Fruit fly (Drosophila melanogaster) whole organism, embryonic: ENCODE measurements around the gene CG14258.
A peak's percentile ranks its signal among the peaks of the same experiment; 100 is the strongest.

Experiments used
- Adf1 ChIP-seq: fragments of 200-800 bp; sonication (Bioruptor generic); IDR thresholded peaks from 2 replicates; pipeline ENCODE4 v1.3.6; 2022; ENCODE audit warnings: missing biosample characterization, missing genetic modification characterization
- CG10366 ChIP-seq: fragments of 200-800 bp; sonication (Bioruptor generic); IDR thresholded peaks from 2 replicates; pipeline ENCODE4 v1.3.6; 2022; ENCODE audit warnings: missing biosample characterization, missing genetic modification characterization
- CG10959 ChIP-seq: fragments of 200-800 bp; sonication (Bioruptor generic); IDR thresholded peaks from 2 replicates; pipeline ENCODE4 v1.3.6; 2022; ENCODE audit warnings: missing biosample characterization, missing genetic modification characterization
- CG11723 ChIP-seq: fragments of 200-800 bp; sonication (Bioruptor generic); optimal IDR thresholded peaks from 2 replicates; lab custom pipeline; 2017; ENCODE audit warnings: missing biosample characterization, mild to moderate bottlenecking, missing genetic modification characterization
- CG13123 ChIP-seq: fragments of 200-800 bp; sonication (Bioruptor generic); optimal IDR thresholded peaks from 2 replicates; lab custom pipeline; 2016; ENCODE audit warnings: missing biosample characterization, missing genetic modification characterization
- CG14441 ChIP-seq: fragments of 200-800 bp; sonication (Bioruptor generic); IDR thresholded peaks from 2 replicates; pipeline ENCODE4 v1.3.6; 2022; ENCODE audit warnings: missing biosample characterization, missing genetic modification characterization
- CG15011 ChIP-seq: fragments of 200-800 bp; sonication (Bioruptor generic); optimal IDR thresholded peaks from 3 replicates; lab custom pipeline; 2018; ENCODE audit warnings: missing biosample characterization, mild to moderate bottlenecking, missing genetic modification characterization
- CG15073 ChIP-seq: fragments of 200-800 bp; sonication (Bioruptor generic); optimal IDR thresholded peaks from 2 replicates; lab custom pipeline; 2016; ENCODE audit warnings: missing biosample characterization, missing genetic modification characterization
- CG15514 ChIP-seq: fragments of 200-800 bp; sonication (Bioruptor generic); optimal IDR thresholded peaks from 3 replicates; lab custom pipeline; 2017; ENCODE audit warnings: missing biosample characterization, missing genetic modification characterization, mild to moderate bottlenecking, moderate library complexity, missing genetic modification reagents
- CG1832 ChIP-seq: fragments of 200-800 bp; sonication (Bioruptor generic); optimal IDR thresholded peaks from 2 replicates; lab custom pipeline; 2017; ENCODE audit warnings: missing biosample characterization, mild to moderate bottlenecking, missing genetic modification characterization, inconsistent platforms
- CG31224 ChIP-seq: fragments of 200-800 bp; sonication (Bioruptor generic); IDR thresholded peaks from 2 replicates; pipeline ENCODE4 v1.3.6; 2022; ENCODE audit warnings: missing biosample characterization, missing genetic modification characterization
- CG32532 ChIP-seq: fragments of 200-800 bp; sonication (Bioruptor generic); IDR thresholded peaks from 2 replicates; pipeline ENCODE4 v1.3.6; 2022; ENCODE audit warnings: missing biosample characterization, missing genetic modification characterization
- CG4282 ChIP-seq: fragments of 200-800 bp; sonication (Bioruptor generic); optimal IDR thresholded peaks from 2 replicates; lab custom pipeline; 2016; ENCODE audit warnings: missing biosample characterization, missing genetic modification characterization
- CG4820 ChIP-seq: fragments of 200-800 bp; sonication (Bioruptor generic); optimal IDR thresholded peaks from 3 replicates; lab custom pipeline; 2016; ENCODE audit warnings: missing biosample characterization, missing genetic modification characterization
- CG5245 ChIP-seq: fragments of 200-800 bp; sonication (Bioruptor generic); optimal IDR thresholded peaks from 3 replicates; lab custom pipeline; 2016; ENCODE audit warnings: missing biosample characterization, missing genetic modification characterization
- CG5953 ChIP-seq: fragments of 200-800 bp; sonication (Bioruptor generic); IDR thresholded peaks from 2 replicates; pipeline ENCODE4 v1.3.6; 2022; ENCODE audit warnings: missing biosample characterization, missing genetic modification characterization
- CG7357 ChIP-seq: fragments of 200-800 bp; sonication (Bioruptor generic); IDR thresholded peaks from 3 replicates; pipeline ENCODE4 v1.3.6; 2022; ENCODE audit warnings: missing biosample characterization, missing genetic modification characterization
- Camta ChIP-seq: fragments of 200-800 bp; sonication (Bioruptor generic); optimal IDR thresholded peaks from 2 replicates; lab custom pipeline; 2016; ENCODE audit warnings: missing biosample characterization, missing genetic modification characterization
- D19A ChIP-seq: fragments of 200-800 bp; optimal IDR thresholded peaks from 3 replicates; lab custom pipeline; 2019; ENCODE audit warnings: missing biosample characterization, mild to moderate bottlenecking, missing genetic modification characterization, moderate library complexity
- Dip3 ChIP-seq: fragments of 200-800 bp; sonication (Bioruptor generic); optimal IDR thresholded peaks from 3 replicates; lab custom pipeline; 2016; ENCODE audit warnings: missing biosample characterization, missing genetic modification characterization
- Dll ChIP-seq: fragments of 200-800 bp; sonication (Bioruptor generic); IDR thresholded peaks from 4 replicates; pipeline ENCODE4 v1.3.6; 2022; ENCODE audit warnings: missing biosample characterization, missing genetic modification characterization; ENCODE audit not compliant: partially characterized antibody
- Drgx ChIP-seq: fragments of 200-800 bp; sonication (Bioruptor generic); IDR thresholded peaks from 2 replicates; pipeline ENCODE4 v1.3.6; 2022; ENCODE audit warnings: missing biosample characterization, missing genetic modification characterization
- E2f2 ChIP-seq: fragments of 200-800 bp; sonication (Bioruptor generic); IDR thresholded peaks from 2 replicates; pipeline ENCODE4 v1.3.6; 2022; ENCODE audit warnings: missing biosample characterization, missing genetic modification characterization
- H15 ChIP-seq: fragments of 200-800 bp; sonication (Bioruptor generic); IDR thresholded peaks from 3 replicates; pipeline ENCODE4 v1.3.6; 2022; ENCODE audit warnings: missing biosample characterization, missing genetic modification characterization
- H2.0 ChIP-seq: fragments of 200-800 bp; sonication (Bioruptor generic); IDR thresholded peaks from 2 replicates; pipeline ENCODE4 v1.3.6; 2022; ENCODE audit warnings: missing biosample characterization, missing genetic modification characterization
- Mes4 ChIP-seq: fragments of 200-800 bp; sonication (Bioruptor generic); optimal IDR thresholded peaks from 2 replicates; lab custom pipeline; 2016; ENCODE audit warnings: missing biosample characterization, missing genetic modification characterization
- Nf-YC ChIP-seq: fragments of 200-800 bp; optimal IDR thresholded peaks from 3 replicates; lab custom pipeline; 2019; ENCODE audit warnings: missing biosample characterization, mild to moderate bottlenecking, missing genetic modification characterization, moderate library complexity
- Ptx1 ChIP-seq: fragments of 200-800 bp; sonication (Bioruptor generic); IDR thresholded peaks from 2 replicates; pipeline ENCODE4 v1.3.6; 2022; ENCODE audit warnings: missing biosample characterization, missing genetic modification characterization
- Ravus ChIP-seq: fragments of 200-800 bp; sonication (Bioruptor generic); IDR thresholded peaks from 2 replicates; pipeline ENCODE4 v1.3.6; 2022; ENCODE audit warnings: missing biosample characterization, missing genetic modification characterization
- al ChIP-seq: fragments of 200-800 bp; sonication (Bioruptor generic); IDR thresholded peaks from 2 replicates; pipeline ENCODE4 v1.3.6; 2022; ENCODE audit warnings: missing biosample characterization, missing genetic modification characterization
- ase ChIP-seq: fragments of 200-800 bp; sonication (Bioruptor generic); IDR thresholded peaks from 3 replicates; pipeline ENCODE4 v1.3.6; 2022; ENCODE audit warnings: missing biosample characterization, missing genetic modification characterization
- br ChIP-seq: fragments of >200 bp; optimal IDR thresholded peaks from 2 replicates; lab custom pipeline; 2017
- caup ChIP-seq: fragments of 200-800 bp; sonication (Bioruptor generic); optimal IDR thresholded peaks from 3 replicates; lab custom pipeline; 2017; ENCODE audit warnings: missing biosample characterization, mild to moderate bottlenecking, missing genetic modification characterization, moderate library complexity; ENCODE audit not compliant: severe bottlenecking
- ci ChIP-seq: fragments of 200-800 bp; sonication (Bioruptor generic); IDR thresholded peaks from 3 replicates; pipeline ENCODE4 v1.3.6; 2022; ENCODE audit warnings: missing biosample characterization, missing genetic modification characterization
- crc ChIP-seq: fragments of 200-800 bp; sonication (Bioruptor generic); optimal IDR thresholded peaks from 2 replicates; lab custom pipeline; 2016; ENCODE audit warnings: missing biosample characterization, missing genetic modification characterization
- crol ChIP-seq: fragments of 200-800 bp; sonication (Bioruptor generic); IDR thresholded peaks from 2 replicates; pipeline ENCODE4 v1.3.6; 2022; ENCODE audit warnings: missing biosample characterization, missing genetic modification characterization
- eve ChIP-seq, 2 experiments: fragments of >200 bp; optimal IDR thresholded peaks; 2 replicates each; lab custom pipeline; 2017; ENCODE audit warnings: missing biosample characterization in 2 of 2, missing genetic modification characterization in 2 of 2
- eyg ChIP-seq: fragments of 200-800 bp; sonication (Bioruptor generic); optimal IDR thresholded peaks from 3 replicates; lab custom pipeline; 2016; ENCODE audit warnings: missing biosample characterization, missing genetic modification characterization
- insv ChIP-seq, 2 experiments: fragments of 200-800 bp; sonication (Bioruptor generic); optimal IDR thresholded peaks; 3 replicates each; lab custom pipeline; 2016 to 2018; ENCODE audit warnings: missing biosample characterization in 2 of 2, missing genetic modification characterization in 2 of 2
- pnt ChIP-seq: fragments of 200-800 bp; sonication (Bioruptor generic); optimal IDR thresholded peaks from 3 replicates; lab custom pipeline; 2016; ENCODE audit warnings: missing biosample characterization, missing genetic modification characterization
- sc ChIP-seq, 3 experiments: fragments of >200 bp in 2 of 3; fragments of 200-800 bp in 1 of 3; sonication (Bioruptor generic) in 1 of 3; optimal IDR thresholded peaks; 2 replicates in 2 of 3; 3 replicates in 1 of 3; lab custom pipeline; 2017; ENCODE audit warnings: mild to moderate bottlenecking in 1 of 3, missing biosample characterization in 1 of 3, missing genetic modification characterization in 1 of 3, missing genetic modification reagents in 1 of 3
- scrt ChIP-seq: fragments of 200-800 bp; sonication (Bioruptor generic); optimal IDR thresholded peaks from 2 replicates; lab custom pipeline; 2018; ENCODE audit warnings: missing biosample characterization, mild to moderate bottlenecking, missing genetic modification characterization, moderate library complexity
- sd ChIP-seq: fragments of 200-800 bp; sonication (Bioruptor generic); optimal IDR thresholded peaks from 3 replicates; lab custom pipeline; 2018; ENCODE audit warnings: missing biosample characterization, mild to moderate bottlenecking, missing genetic modification characterization, moderate library complexity
- seq ChIP-seq: fragments of 200-800 bp; sonication (Bioruptor generic); IDR thresholded peaks from 2 replicates; pipeline ENCODE4 v1.3.6; 2022; ENCODE audit warnings: missing biosample characterization, missing genetic modification characterization
- sim ChIP-seq: fragments of 200-800 bp; sonication (Bioruptor generic); IDR thresholded peaks from 2 replicates; pipeline ENCODE4 v1.3.6; 2022; ENCODE audit warnings: missing biosample characterization, missing genetic modification characterization
- sob ChIP-seq: fragments of 200-800 bp; sonication (Bioruptor generic); IDR thresholded peaks from 2 replicates; pipeline ENCODE4 v1.3.6; 2022; ENCODE audit warnings: missing biosample characterization, missing genetic modification characterization
- tx ChIP-seq: fragments of 200-800 bp; sonication (Bioruptor generic); optimal IDR thresholded peaks from 2 replicates; lab custom pipeline; 2016; ENCODE audit warnings: missing biosample characterization, missing genetic modification characterization
- vnd ChIP-seq: fragments of 200-800 bp; sonication (Bioruptor generic); IDR thresholded peaks from 3 replicates; pipeline ENCODE4 v1.3.6; 2022; ENCODE audit warnings: missing biosample characterization, missing genetic modification characterization; ENCODE audit not compliant: partially characterized antibody
- wdn ChIP-seq: fragments of 200-800 bp; sonication (Bioruptor generic); IDR thresholded peaks from 2 replicates; pipeline ENCODE4 v1.3.6; 2022; ENCODE audit warnings: missing biosample characterization, missing genetic modification characterization

CG14258 gene

DNA sequence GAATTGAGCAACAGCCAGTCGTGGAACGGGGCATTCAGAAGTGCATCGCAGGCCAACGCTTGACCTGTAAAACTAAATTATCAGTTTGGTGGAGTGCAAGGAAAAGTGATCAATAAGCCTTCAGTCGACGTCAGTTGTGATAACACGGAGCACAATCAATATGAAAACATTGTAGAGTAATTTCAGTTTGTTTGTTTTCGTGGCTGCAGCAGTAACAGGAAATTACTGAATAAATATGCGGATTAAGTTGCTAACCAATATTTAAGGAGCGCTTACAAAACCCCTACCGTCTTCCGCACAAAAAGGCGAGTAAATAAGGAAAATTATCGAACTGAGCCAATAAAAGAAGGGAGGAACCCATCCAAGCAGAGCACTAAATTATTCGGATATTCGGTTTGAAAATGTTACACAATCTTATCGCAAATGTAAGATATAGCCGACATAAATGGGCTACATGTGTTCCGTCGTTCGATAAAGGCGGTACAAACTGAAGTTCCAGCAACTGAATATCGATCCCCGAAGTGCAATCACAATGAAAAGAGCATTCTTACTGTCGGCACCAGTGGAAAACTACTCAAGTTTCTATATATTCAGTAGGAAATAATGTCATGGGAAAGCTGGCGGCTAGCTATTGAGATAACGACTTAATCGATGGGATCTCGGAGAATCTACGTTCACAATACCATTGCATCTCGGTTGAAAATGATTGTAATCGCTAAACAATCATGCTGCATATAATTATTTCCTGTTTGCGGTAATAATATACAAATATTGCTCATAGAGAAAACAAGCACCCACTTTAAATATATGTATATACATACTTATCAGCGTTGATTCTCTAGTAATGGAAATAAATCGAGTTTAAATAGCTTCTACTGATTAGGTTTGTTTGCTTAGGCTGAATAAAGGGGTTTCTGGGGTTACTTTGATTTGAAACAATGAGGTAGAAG, 43.0 kb downstream of the CG14258 start (continued):
- TF ChIP-seq CG4282 (no peak), CG15514 (peak; percentile 41), br (no peak), Adf1 (GFP tag; lab: Robert Waterston, UW) (no peak), H2.0 (GFP tag; lab: Robert Waterston, UW) (no peak), Nf-YC (tag; lab: Kevin White, UChicago) (no peak), wdn (GFP tag; lab: Robert Waterston, UW) (no peak), CG5953 (peak; percentile 69), H15 (no peak), Mes4 (GFP tag; lab: Kevin White, UChicago) (peak; percentile 71), pnt (GFP tag; lab: Kevin White, UChicago) (peak; percentile 59), CG10366 (GFP tag; lab: Robert Waterston, UW) (0 out of 2 replicates have a peak, but pooled peaks have one; percentile 12), Ptx1 (GFP tag; lab: Robert Waterston, UW) (peak; percentile 52), CG31224 (GFP tag; lab: Robert Waterston, UW) (no peak), ci (GFP tag; lab: Robert Waterston, UW) (peak; percentile 85), sob (0 out of 2 replicates have a peak, but pooled peaks have one; percentile 44), Dll (GFP tag; lab: Robert Waterston, UW) (no peak), eve (GFP tag; optimal IDR thresholded peaks at IDR 0.05; lab: Kevin White, UChicago) (peak in 1 of 2 experiments; percentile 73), crc (GFP tag; lab: Kevin White, UChicago) (peak; percentile 32), CG4820 (GFP tag; lab: Kevin White, UChicago) (peak; percentile 36), sim (GFP tag; lab: Robert Waterston, UW) (peak; percentile 62; the same call in 1 of the 2 replicates), sc (optimal IDR thresholded peaks at IDR 0.05; lab: Kevin White, UChicago) (no peak), sc (GFP tag; optimal IDR thresholded peaks at IDR 0.05; lab: Kevin White, UChicago) (peak; percentile 75), CG15011 (GFP tag; lab: Kevin White, UChicago) (peak; percentile 71), D19A (tag; lab: Kevin White, UChicago) (peak; percentile 69), Drgx (GFP tag; lab: Robert Waterston, UW) (no peak), CG1832 (GFP tag; lab: Kevin White, UChicago) (no peak), al (GFP tag; lab: Robert Waterston, UW) (no peak), ase (no peak), caup (GFP tag; lab: Kevin White, UChicago) (peak; percentile 71), CG7357 (GFP tag; lab: Robert Waterston, UW) (no peak), eyg (GFP tag; lab: Kevin White, UChicago) (peak; percentile 46), sd (tag; lab: Kevin White, UChicago) (no peak), scrt (GFP tag; lab: Kevin White, UChicago) (peak; percentile 24), seq (GFP tag; lab: Robert Waterston, UW) (peak; percentile 73), E2f2 (GFP tag; lab: Robert Waterston, UW) (peak; percentile 43; the same call in 1 of the 2 replicates), CG32532 (GFP tag; lab: Robert Waterston, UW) (no peak), vnd (GFP tag; lab: Robert Waterston, UW) (no peak), CG5245 (GFP tag; lab: Kevin White, UChicago) (peak; percentile 53), insv (GFP tag; optimal IDR thresholded peaks at IDR 0.05; lab: Kevin White, UChicago) (peak in 1 of 2 experiments; percentile 2), Camta (GFP tag; lab: Kevin White, UChicago) (peak; percentile 71), CG10959 (peak; percentile 50; the same call in 1 of the 2 replicates), Ravus (GFP tag; lab: Robert Waterston, UW) (no peak), crol (GFP tag; lab: Robert Waterston, UW) (no peak), CG15073 (GFP tag; lab: Kevin White, UChicago) (no peak), Dip3 (GFP tag; lab: Kevin White, UChicago) (no peak), CG14441 (GFP tag; lab: Robert Waterston, UW) (peak; percentile 34; the same call in 1 of the 2 replicates), CG11723 (peak; percentile 49), tx (GFP tag; lab: Kevin White, UChicago) (no peak), CG13123 (GFP tag; lab: Kevin White, UChicago) (peak; percentile 66)
